Fruit fly (Drosophila melanogaster) whole organism, wandering third instar larva: ENCODE data around the gene ncm.

ENCODE experiments used
- Abd-B ChIP-seq: fragments of >200 bp; optimal IDR thresholded peaks from 2 replicates; lab custom pipeline; 2017; ENCODE audit warnings: missing biosample characterization, missing genetic modification characterization
- CG32264 ChIP-seq: fragments of 200-800 bp; sonication (Bioruptor generic); optimal IDR thresholded peaks from 2 replicates; lab custom pipeline; 2016; ENCODE audit warnings: missing biosample characterization, missing genetic modification characterization
- CG9705 ChIP-seq: fragments of 200-800 bp; sonication (Bioruptor generic); optimal IDR thresholded peaks from 2 replicates; lab custom pipeline; 2018; ENCODE audit warnings: missing biosample characterization, mild to moderate bottlenecking, missing genetic modification characterization
- CrebA ChIP-seq: fragments of 200-800 bp; sonication (Bioruptor generic); optimal IDR thresholded peaks from 2 replicates; lab custom pipeline; 2016; ENCODE audit warnings: missing biosample characterization, mild to moderate bottlenecking, missing genetic modification characterization, borderline replicate concordance
- Dfd ChIP-seq: fragments of >200 bp; optimal IDR thresholded peaks from 2 replicates; lab custom pipeline; 2017; ENCODE audit warnings: missing biosample characterization, missing genetic modification characterization
- Dif ChIP-seq: fragments of 200-275, 200-300 bp; sonication (Bioruptor generic); optimal IDR thresholded peaks from 2 replicates; lab custom pipeline; 2018; ENCODE audit warnings: missing biosample characterization, missing genetic modification characterization; ENCODE audit not compliant: partially characterized antibody
- GATAd ChIP-seq: sonication (Bioruptor generic); optimal IDR thresholded peaks from 2 replicates; lab custom pipeline; 2016; ENCODE audit warnings: missing biosample characterization, missing genetic modification characterization
- HLH106 ChIP-seq: fragments of 200-800 bp; optimal IDR thresholded peaks from 3 replicates; lab custom pipeline; 2019; ENCODE audit warnings: missing biosample characterization, mild to moderate bottlenecking, missing genetic modification characterization, moderate library complexity
- Hnf4 ChIP-seq: fragments of 200-800 bp; sonication (Bioruptor generic); optimal IDR thresholded peaks from 2 replicates; lab custom pipeline; 2016; ENCODE audit warnings: missing biosample characterization, mild to moderate bottlenecking, missing genetic modification characterization
- Hr78 ChIP-seq: fragments of >200 bp; optimal IDR thresholded peaks from 2 replicates; lab custom pipeline; 2017; ENCODE audit warnings: missing biosample characterization, missing genetic modification characterization
- Hr83 ChIP-seq: fragments of 200-300 bp; sonication (Bioruptor generic); optimal IDR thresholded peaks from 2 replicates; lab custom pipeline; 2016; ENCODE audit warnings: missing biosample characterization, mild to moderate bottlenecking, missing genetic modification characterization, moderate library complexity; ENCODE audit not compliant: poor library complexity, severe bottlenecking
- Mio ChIP-seq: sonication (Bioruptor generic); optimal IDR thresholded peaks from 2 replicates; lab custom pipeline; 2016; ENCODE audit warnings: missing biosample characterization, missing genetic modification characterization
- Myc ChIP-seq: fragments of >200 bp; optimal IDR thresholded peaks from 2 replicates; lab custom pipeline; 2017
- N ChIP-seq: fragments of >200 bp; optimal IDR thresholded peaks from 2 replicates; lab custom pipeline; 2018; ENCODE audit warnings: missing biosample characterization, missing external identifiers, missing genetic modification characterization
- OdsH ChIP-seq: fragments of 200-800 bp; sonication (Bioruptor generic); optimal IDR thresholded peaks from 2 replicates; lab custom pipeline; 2016; ENCODE audit warnings: missing biosample characterization, mild to moderate bottlenecking, missing genetic modification characterization
- Sp1 ChIP-seq: fragments of 200-800 bp; sonication (Bioruptor generic); optimal IDR thresholded peaks from 3 replicates; lab custom pipeline; 2019; ENCODE audit warnings: missing biosample characterization, mild to moderate bottlenecking, missing genetic modification characterization, moderate library complexity
- br ChIP-seq: fragments of 200-800 bp; sonication (Bioruptor generic); optimal IDR thresholded peaks from 2 replicates; lab custom pipeline; 2016; ENCODE audit warnings: missing biosample characterization, missing genetic modification characterization
- brk ChIP-seq: fragments of 200-800 bp; sonication (Bioruptor generic); optimal IDR thresholded peaks from 2 replicates; lab custom pipeline; 2016; ENCODE audit warnings: missing biosample characterization, mild to moderate bottlenecking, missing genetic modification characterization
- dl ChIP-seq, 2 experiments: fragments of 175-275, 200-275 bp in 1 of 2; fragments of 200-275 bp in 1 of 2; sonication (Bioruptor generic); optimal IDR thresholded peaks; lab custom pipeline; 2018; ENCODE audit warnings: mild to moderate bottlenecking in 2 of 2, missing biosample characterization in 2 of 2, missing genetic modification characterization in 2 of 2, moderate library complexity in 2 of 2; ENCODE audit not compliant: partially characterized antibody in 2 of 2, insufficient read depth in 1 of 2
- dmrt93B ChIP-seq: fragments of 200-800 bp; sonication (Bioruptor generic); optimal IDR thresholded peaks from 2 replicates; lab custom pipeline; 2018; ENCODE audit warnings: missing biosample characterization, mild to moderate bottlenecking, missing genetic modification characterization
- dsf ChIP-seq: sonication (Bioruptor generic); optimal IDR thresholded peaks from 2 replicates; lab custom pipeline; 2016; ENCODE audit warnings: missing biosample characterization, missing genetic modification characterization, borderline replicate concordance
- ey ChIP-seq: fragments of 200-800 bp; sonication (Bioruptor generic); optimal IDR thresholded peaks from 2 replicates; lab custom pipeline; 2016; ENCODE audit warnings: missing biosample characterization, missing genetic modification characterization
- foxo ChIP-seq, 2 experiments: fragments of 200-800 bp; sonication (Bioruptor generic); optimal IDR thresholded peaks; 2 replicates in 1 of 2; 3 replicates in 1 of 2; lab custom pipeline; 2016 to 2017; ENCODE audit warnings: missing biosample characterization in 2 of 2, missing genetic modification characterization in 2 of 2
- fru ChIP-seq: fragments of 200-800 bp; sonication (Bioruptor generic); optimal IDR thresholded peaks from 3 replicates; lab custom pipeline; 2016; ENCODE audit warnings: missing biosample characterization, mild to moderate bottlenecking, missing genetic modification characterization
- h ChIP-seq: fragments of 200-800 bp; sonication (Bioruptor generic); optimal IDR thresholded peaks from 3 replicates; lab custom pipeline; 2016; ENCODE audit warnings: missing biosample characterization, mild to moderate bottlenecking, missing genetic modification characterization
- jim ChIP-seq: fragments of 175-275, 200-325 bp; sonication (Bioruptor generic); optimal IDR thresholded peaks from 2 replicates; lab custom pipeline; 2016; ENCODE audit warnings: missing biosample characterization, mild to moderate bottlenecking, missing genetic modification characterization
- lola ChIP-seq: fragments of >200 bp; optimal IDR thresholded peaks from 2 replicates; lab custom pipeline; 2017; ENCODE audit warnings: missing biosample characterization, missing genetic modification characterization
- pan ChIP-seq: fragments of >200 bp; optimal IDR thresholded peaks from 2 replicates; lab custom pipeline; 2017
- psq ChIP-seq: fragments of 200-800 bp; sonication (Bioruptor generic); optimal IDR thresholded peaks from 3 replicates; lab custom pipeline; 2017; ENCODE audit warnings: missing biosample characterization, mild to moderate bottlenecking, missing genetic modification characterization, moderate library complexity
- rgr ChIP-seq: fragments of 200-800 bp; sonication (Bioruptor generic); optimal IDR thresholded peaks from 3 replicates; lab custom pipeline; 2016; ENCODE audit warnings: missing biosample characterization, mild to moderate bottlenecking, missing genetic modification characterization
- sv ChIP-seq: fragments of 200-800 bp; sonication (Bioruptor generic); optimal IDR thresholded peaks from 3 replicates; lab custom pipeline; 2016; ENCODE audit warnings: missing biosample characterization, missing genetic modification characterization
- usp ChIP-seq: fragments of >200 bp; optimal IDR thresholded peaks from 2 replicates; lab custom pipeline; 2017; ENCODE audit warnings: missing biosample characterization, missing genetic modification characterization

Gene ncm

dm6 chr2L:18448639-18449430 lies at the start of gene ncm:
Gene ncm, minus strand, starts transcription at chr2L:18448957.
- peak; percentile 34 for TF ChIP-seq Myc (lab: Kevin White, UChicago)
- TF ChIP-seq sv (GFP tag; lab: Kevin White, UChicago), result peak; percentile 12
- no peak for TF ChIP-seq dsf (GFP tag; lab: Kevin White, UChicago)

dm6 chr2L:18496834-18497233 lies 48.1 kb upstream of the ncm start:
- TF ChIP-seq jim (GFP tag; lab: Kevin White, UChicago) (no peak), Sp1 (GFP tag; lab: Kevin White, UChicago) (no peak), HLH106 (tag; lab: Kevin White, UChicago) (no peak), N (GFP tag; lab: Kevin White, UChicago) (no peak), Abd-B (GFP tag; lab: Kevin White, UChicago) (no peak), Hnf4 (no peak), Hr78 (GFP tag; lab: Kevin White, UChicago) (no peak), dl (GFP tag; optimal IDR thresholded peaks at IDR 0.05; lab: Kevin White, UChicago; ENCODE audit: insufficient read depth in 1 of 2, partially characterized antibody in 2 of 2) (no peak), lola (GFP tag; lab: Kevin White, UChicago) (no peak), CG9705 (GFP tag; lab: Kevin White, UChicago) (no peak), psq (GFP tag; lab: Kevin White, UChicago) (no peak), OdsH (GFP tag; lab: Kevin White, UChicago) (no peak), ey (no peak), fru (GFP tag; lab: Kevin White, UChicago) (no peak), br (no peak), Hr83 (GFP tag; lab: Kevin White, UChicago) (no peak), pan (lab: Kevin White, UChicago) (no peak)
- TF ChIP-seq, all 38 proteins: peak for 0

- TF ChIP-seq sv (GFP tag; lab: Kevin White, UChicago) (no peak), Dfd (no peak), HLH106 (tag; lab: Kevin White, UChicago) (no peak), h (GFP tag; lab: Kevin White, UChicago) (no peak), CG32264 (GFP tag; lab: Kevin White, UChicago) (no peak), Hnf4 (no peak), dsf (GFP tag; lab: Kevin White, UChicago) (no peak), Hr83 (GFP tag; lab: Kevin White, UChicago) (no peak), dmrt93B (GFP tag; lab: Kevin White, UChicago) (no peak), jim (GFP tag; lab: Kevin White, UChicago) (no peak), Myc (lab: Kevin White, UChicago) (no peak)
These were observed 44.4 kb upstream of the ncm start for dm6 chr2L:18493122-18493521.

- TF ChIP-seq lola (GFP tag; lab: Kevin White, UChicago), result no peak
- no peak for TF ChIP-seq Dfd
- TF ChIP-seq foxo (GFP tag; optimal IDR thresholded peaks at IDR 0.05; lab: Kevin White, UChicago), result no peak
- no peak for TF ChIP-seq Mio
- TF ChIP-seq Hr78 (GFP tag; lab: Kevin White, UChicago), result no peak
- TF ChIP-seq Dif, result no peak
- no peak for TF ChIP-seq CG9705 (GFP tag; lab: Kevin White, UChicago)
- no peak for TF ChIP-seq N (GFP tag; lab: Kevin White, UChicago)
- TF ChIP-seq brk (GFP tag; lab: Kevin White, UChicago), result no peak
- no peak for TF ChIP-seq jim (GFP tag; lab: Kevin White, UChicago)
- TF ChIP-seq OdsH (GFP tag; lab: Kevin White, UChicago), result no peak
- TF ChIP-seq, all 38 proteins: peak for 0
These were observed 38.1 kb upstream of the ncm start for dm6 chr2L:18486828-18487227.

dm6 chr2L:18485211-18485610 lies 36.5 kb upstream of the ncm start, which contains the start of gene grnd:
Gene grnd, plus strand, starts transcription at chr2L:18485417.
- TF ChIP-seq pan (lab: Kevin White, UChicago) (no peak), foxo (GFP tag; optimal IDR thresholded peaks at IDR 0.05; lab: Kevin White, UChicago) (no peak), GATAd (GFP tag; lab: Kevin White, UChicago) (no peak), Hr83 (GFP tag; lab: Kevin White, UChicago) (no peak), Dfd (no peak), fru (GFP tag; lab: Kevin White, UChicago) (peak; percentile 36), brk (GFP tag; lab: Kevin White, UChicago) (peak; percentile 29), usp (GFP tag; lab: Kevin White, UChicago) (no peak), dmrt93B (GFP tag; lab: Kevin White, UChicago) (no peak), N (GFP tag; lab: Kevin White, UChicago) (no peak), ey (no peak), sv (GFP tag; lab: Kevin White, UChicago) (no peak), rgr (GFP tag; lab: Kevin White, UChicago) (no peak), dsf (GFP tag; lab: Kevin White, UChicago) (no peak), CrebA (GFP tag; lab: Kevin White, UChicago) (no peak)
